Worm (Caenorhabditis elegans): ENCODE results near the gene rilp-1.

rilp-1 gene

DNA sequence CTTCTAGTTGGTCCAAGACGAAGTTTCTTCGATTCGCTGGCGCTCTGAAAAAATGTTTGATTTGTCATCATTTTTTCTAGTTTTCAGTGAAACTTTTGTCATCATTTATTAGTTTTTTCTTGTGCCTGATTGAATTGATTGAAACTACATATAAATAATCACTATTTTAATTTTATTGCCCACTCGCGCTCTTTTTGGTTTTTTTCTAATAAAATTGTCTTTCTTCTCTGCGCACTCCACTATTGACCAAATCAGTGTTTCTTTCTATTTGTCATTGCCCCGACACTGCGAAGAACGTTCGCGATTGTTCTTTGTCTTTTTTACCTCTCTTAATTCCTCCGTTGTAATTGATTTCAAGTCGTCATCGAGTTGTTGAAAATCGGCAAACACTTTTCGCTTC is 14.3 kb downstream of the rilp-1 start:
- TF ChIP-seq skn-1 (tag; optimal IDR thresholded peaks at IDR 0.05) (peak; percentile 53), unc-130 (tag; optimal IDR thresholded peaks at IDR 0.05) (no peak), lin-14 (GFP tag; optimal IDR thresholded peaks at IDR 0.05) (peak; percentile 28), blmp-1 (tag; optimal IDR thresholded peaks at IDR 0.05) (peak; percentile 19), ztf-4 (tag; optimal IDR thresholded peaks at IDR 0.05) (no peak), ztf-11 (tag; optimal IDR thresholded peaks at IDR 0.05) (no peak), C04F5.9 (tag; optimal IDR thresholded peaks at IDR 0.05) (no peak), mep-1 (tag; optimal IDR thresholded peaks at IDR 0.05) (peak; percentile 24)

DNA sequence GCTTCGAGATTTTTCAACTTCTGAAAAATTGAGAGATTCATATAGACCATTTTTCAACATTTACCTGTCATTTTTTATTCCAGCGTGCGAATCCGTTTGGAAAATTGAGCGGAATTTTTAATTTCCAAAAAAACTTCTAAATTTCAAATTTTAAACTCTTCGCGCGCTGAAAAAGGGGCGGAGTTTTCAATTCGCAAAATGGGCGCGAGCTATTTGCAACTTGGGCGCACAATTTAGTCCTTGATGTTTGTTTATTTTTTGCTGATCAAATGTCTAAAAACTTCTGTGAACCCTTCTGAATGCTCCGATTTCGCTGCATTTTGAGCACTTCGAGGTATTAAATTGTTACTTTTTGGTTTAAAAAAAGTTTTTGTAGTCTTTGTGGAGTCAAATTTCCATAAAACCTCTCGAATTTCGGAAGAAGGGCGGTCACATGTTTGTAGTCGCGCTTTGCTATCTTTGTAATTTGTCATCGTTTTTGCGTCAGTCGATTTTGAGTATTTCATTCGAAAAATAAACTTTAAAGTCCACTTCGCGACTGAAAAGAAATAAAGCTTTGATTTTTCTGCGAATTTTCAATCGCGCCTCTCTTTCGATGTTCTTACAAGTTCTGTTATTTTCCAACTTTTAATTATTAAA is 14.9 kb downstream of the rilp-1 start, which contains the start of the genes madf-8 and gsr-1:
TSS of gene madf-8 (minus strand) at position 156 of the 639 bp plus-strand sequence.
TSS of gene gsr-1 (plus strand) at position 231 of the 639 bp plus-strand sequence.
- no peak for TF ChIP-seq mab-9 (GFP tag; IDR thresholded peaks at IDR 0.05)
- no peak for TF ChIP-seq unc-62 (GFP tag; optimal IDR thresholded peaks at IDR 0.05)
- peak; percentile 54 for TF ChIP-seq lin-39 (tag; optimal IDR thresholded peaks at IDR 0.05)
- TF ChIP-seq ces-1 (GFP tag; optimal IDR thresholded peaks at IDR 0.05), result no peak
- TF ChIP-seq ama-1 (optimal IDR thresholded peaks at IDR 0.05), result no peak
- TF ChIP-seq lin-13 (GFP tag; optimal IDR thresholded peaks at IDR 0.05), result no peak
- no peak for TF ChIP-seq ceh-8 (GFP tag; optimal IDR thresholded peaks at IDR 0.05)
- TF ChIP-seq nhr-28 (tag; optimal IDR thresholded peaks at IDR 0.05), result no peak
- peak; percentile 63 for TF ChIP-seq irx-1 (tag; optimal IDR thresholded peaks at IDR 0.05)
- TF ChIP-seq jun-1 (tag; optimal IDR thresholded peaks at IDR 0.05), result no peak
- no peak for TF ChIP-seq fkh-10 (GFP tag; optimal IDR thresholded peaks at IDR 0.05)
- TF ChIP-seq hpl-2 (GFP tag; optimal IDR thresholded peaks at IDR 0.05), result no peak
- TF ChIP-seq mep-1 (tag; optimal IDR thresholded peaks at IDR 0.05), result no peak
- no peak for TF ChIP-seq alr-1 (tag; optimal IDR thresholded peaks at IDR 0.05; ENCODE audit: borderline replicate concordance)
- peak; percentile 40 for TF ChIP-seq tbx-2 (tag; optimal IDR thresholded peaks at IDR 0.05)
- no peak for TF ChIP-seq elt-3 (tag; optimal IDR thresholded peaks at IDR 0.05)
- TF ChIP-seq fos-1 (tag; optimal IDR thresholded peaks at IDR 0.05), result no peak
- no peak for TF ChIP-seq nhr-85 (tag)
- TF ChIP-seq mef-2 (tag; optimal IDR thresholded peaks at IDR 0.05), result no peak
- TF ChIP-seq lin-15B (tag; optimal IDR thresholded peaks at IDR 0.05), result peak; percentile 45
- no peak for TF ChIP-seq pqm-1 (tag; optimal IDR thresholded peaks at IDR 0.05)
- TF ChIP-seq zag-1 (tag; optimal IDR thresholded peaks at IDR 0.05), result no peak
- TF ChIP-seq aly-2 (tag; optimal IDR thresholded peaks at IDR 0.05), result no peak
- no peak for TF ChIP-seq blmp-1 (tag; optimal IDR thresholded peaks at IDR 0.05)
- TF ChIP-seq ceh-90 (tag; optimal IDR thresholded peaks at IDR 0.05), result no peak
- TF ChIP-seq F16B12.6 (tag; optimal IDR thresholded peaks at IDR 0.05), result peak; percentile 2
- peak; percentile 62 for TF ChIP-seq nhr-19 (GFP tag; conservative IDR thresholded peaks at IDR 0.05)
- TF ChIP-seq pax-3 (tag; optimal IDR thresholded peaks at IDR 0.05), result peak; percentile 40
- no peak for TF ChIP-seq nhr-84 (tag; optimal IDR thresholded peaks at IDR 0.05)
- TF ChIP-seq efl-1 (optimal IDR thresholded peaks at IDR 0.05), result peak; percentile 88 to 89
- TF ChIP-seq efl-1 (GFP tag; optimal IDR thresholded peaks at IDR 0.05 in 1 of 2), result peak; percentile 86 to 98
- TF ChIP-seq unc-130 (tag; optimal IDR thresholded peaks at IDR 0.05), result peak; percentile 57
- TF ChIP-seq C04F5.9 (tag; optimal IDR thresholded peaks at IDR 0.05), result no peak
- TF ChIP-seq pag-3 (tag; optimal IDR thresholded peaks at IDR 0.05; ENCODE audit: borderline replicate concordance, insufficient read depth), result no peak
- peak; percentile 39 for TF ChIP-seq vab-15 (tag; optimal IDR thresholded peaks at IDR 0.05)
- TF ChIP-seq efl-3 (GFP tag; optimal IDR thresholded peaks at IDR 0.05), result no peak
- TF ChIP-seq ceh-88 (GFP tag; IDR thresholded peaks at IDR 0.05), result no peak
- TF ChIP-seq mdl-1 (tag; optimal IDR thresholded peaks at IDR 0.05), result peak in 1 of 2 experiments; percentile 33
- TF ChIP-seq sup-37 (GFP tag; optimal IDR thresholded peaks at IDR 0.05), result no peak
- TF ChIP-seq ceh-63 (GFP tag; optimal IDR thresholded peaks at IDR 0.05), result no peak
- no peak for TF ChIP-seq nhr-90 (tag; optimal IDR thresholded peaks at IDR 0.05; ENCODE audit: poor library complexity)
- TF ChIP-seq nhr-77 (tag; optimal IDR thresholded peaks at IDR 0.05), result no peak
- peak; percentile 67 for TF ChIP-seq dsc-1 (tag; optimal IDR thresholded peaks at IDR 0.05)
- TF ChIP-seq fkh-4 (tag; optimal IDR thresholded peaks at IDR 0.05; ENCODE audit: borderline replicate concordance), result no peak
- TF ChIP-seq lir-3 (tag; optimal IDR thresholded peaks at IDR 0.05; ENCODE audit: poor library complexity), result no peak
- peak; percentile 28 for TF ChIP-seq fkh-8 (tag; optimal IDR thresholded peaks at IDR 0.05)
- no peak for TF ChIP-seq sox-4 (tag; optimal IDR thresholded peaks at IDR 0.05)

Data from whole organism, L1 larva.